Fruit fly (Drosophila melanogaster): Measurements from ENCODE around the gene Helz.

DNA sequence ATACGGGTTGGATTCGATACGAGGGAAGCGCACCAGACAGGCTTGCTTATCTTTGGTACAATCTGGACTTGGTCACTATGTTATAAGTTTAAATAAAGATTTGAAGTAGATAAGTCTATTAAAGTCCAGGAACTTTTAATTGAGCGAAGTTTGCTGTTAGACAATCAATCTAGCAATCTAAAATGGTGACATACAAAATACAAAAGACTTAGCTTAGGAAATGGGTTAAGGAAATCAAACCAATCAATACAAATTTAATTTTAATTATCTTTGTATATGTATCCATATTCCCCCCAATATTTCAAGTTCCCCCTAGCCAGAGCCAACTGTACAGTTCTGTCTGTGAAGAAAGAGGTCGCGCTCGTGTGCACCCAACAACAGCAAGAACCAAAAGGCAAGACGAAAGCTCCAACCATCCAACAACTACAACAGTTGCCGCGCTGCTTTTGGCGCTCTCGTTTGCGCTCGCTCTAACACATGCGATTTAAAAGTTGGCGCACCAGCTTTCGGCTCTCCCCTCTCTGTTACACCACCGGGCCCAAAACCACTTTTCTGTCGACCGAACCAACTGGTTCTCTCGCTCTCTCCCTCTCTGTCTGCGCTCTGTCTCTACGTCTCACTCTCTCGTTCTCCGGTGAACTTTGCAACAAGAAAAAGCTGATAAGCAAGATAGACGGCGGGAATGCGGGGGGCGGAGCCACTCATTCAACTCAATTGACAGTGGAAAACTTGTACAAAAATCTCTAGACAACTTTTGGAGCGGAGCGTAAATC, 33.6 kb upstream of the Helz start:
- peak; percentile 66 for TF ChIP-seq Clk (GFP tag; optimal IDR thresholded peaks at IDR 0.05)
- TF ChIP-seq CG33017 (tag; optimal IDR thresholded peaks at IDR 0.05), result peak; percentile 85
- peak; percentile 64 for TF ChIP-seq Crg-1 (GFP tag; optimal IDR thresholded peaks at IDR 0.05)
- TF ChIP-seq kay (GFP tag; ENCODE audit: borderline replicate concordance), result peak; percentile 93
- TF ChIP-seq cnc (optimal IDR thresholded peaks at IDR 0.05), result no peak
- peak; percentile 76 for TF ChIP-seq Mnt (GFP tag; optimal IDR thresholded peaks at IDR 0.05)
- peak; percentile 55 for TF ChIP-seq tj (GFP tag; optimal IDR thresholded peaks at IDR 0.05)
- peak; percentile 88 for TF ChIP-seq CG11617 (GFP tag; optimal IDR thresholded peaks at IDR 0.05)
- TF ChIP-seq toe (GFP tag; optimal IDR thresholded peaks at IDR 0.05), result peak; percentile 82
- TF ChIP-seq CG5204 (GFP tag; optimal IDR thresholded peaks at IDR 0.05), result peak; percentile 93
- peak; percentile 85 for TF ChIP-seq CG12768 (GFP tag; optimal IDR thresholded peaks at IDR 0.05)
- TF ChIP-seq CG7045 (GFP tag; optimal IDR thresholded peaks at IDR 0.05), result peak; percentile 87

Measured in whole organism, adult.